Worm (Caenorhabditis elegans) whole organism, L4 larva: ENCODE data around the gene pas-6.

Experiments
- ama-1 ChIP-seq: fragments of 150-350 bp; optimal IDR thresholded peaks from 2 replicates; lab custom pipeline; 2014; ENCODE audit warnings: inconsistent platforms, mixed read lengths
- ceh-28 ChIP-seq: fragments of 150-350 bp; optimal IDR thresholded peaks from 2 replicates; lab custom pipeline; 2014; ENCODE audit warnings: missing biosample characterization, missing genetic modification reagents, missing genetic modification characterization
- dmd-6 ChIP-seq: fragments of 200-800 bp; sonication (Bioruptor generic); IDR thresholded peaks from 2 replicates; pipeline ENCODE4 v1.3.6; 2022; ENCODE audit warnings: missing genetic modification reagents, missing genetic modification characterization, missing compliant biosample characterization
- dpl-1 ChIP-seq: fragments of 150-350 bp; optimal IDR thresholded peaks from 2 replicates; lab custom pipeline; 2014; ENCODE audit warnings: missing biosample characterization, missing genetic modification reagents, missing genetic modification characterization
- fkh-10 ChIP-seq: fragments of 150-350 bp; optimal IDR thresholded peaks from 2 replicates; lab custom pipeline; 2014; ENCODE audit warnings: missing biosample characterization, missing genetic modification reagents, missing genetic modification characterization
- jun-1 ChIP-seq: fragments of 150-350 bp; optimal IDR thresholded peaks from 2 replicates; lab custom pipeline; 2014; ENCODE audit warnings: missing biosample characterization, missing genetic modification reagents, missing genetic modification characterization
- lim-7 ChIP-seq: fragments of 200-800 bp; sonication (Bioruptor generic); IDR thresholded peaks from 2 replicates; pipeline ENCODE4 v1.3.6; 2022; ENCODE audit warnings: missing genetic modification characterization, missing compliant biosample characterization
- mxl-2 ChIP-seq: fragments of 200-800 bp; sonication (Bioruptor generic); conservative IDR thresholded peaks from 2 replicates; pipeline ENCODE4 v1.3.6; 2022; ENCODE audit warnings: missing genetic modification reagents, missing genetic modification characterization, missing compliant biosample characterization
- nhr-6 ChIP-seq: fragments of 150-350 bp; optimal IDR thresholded peaks from 2 replicates; lab custom pipeline; 2014; ENCODE audit warnings: missing biosample characterization, missing genetic modification characterization
- nhr-77 ChIP-seq: fragments of 150-350 bp; optimal IDR thresholded peaks from 2 replicates; lab custom pipeline; 2014; ENCODE audit warnings: missing biosample characterization, missing genetic modification characterization
- spr-1 ChIP-seq: sonication (generic microtip); optimal IDR thresholded peaks from 2 replicates; lab custom pipeline; 2016; ENCODE audit warnings: mild to moderate bottlenecking, missing genetic modification characterization, missing compliant biosample characterization
- unc-39 ChIP-seq: sonication (generic microtip); optimal IDR thresholded peaks from 2 replicates; lab custom pipeline; 2017; ENCODE audit warnings: missing biosample characterization, missing genetic modification characterization
- zip-11 ChIP-seq: fragments of 200-800 bp; sonication (Bioruptor generic); IDR thresholded peaks from 2 replicates; pipeline ENCODE4 v1.3.6; 2022; ENCODE audit warnings: missing genetic modification characterization, missing compliant biosample characterization

- TF ChIP-seq nhr-77 (no peak), jun-1 (tag; lab: Kevin White, UChicago) (no peak), mxl-2 (GFP tag; lab: Robert Waterston, UW) (no peak), ama-1 (lab: Kevin White, UChicago) (no peak), spr-1 (no peak), nhr-6 (tag; lab: Kevin White, UChicago) (no peak), fkh-10 (GFP tag; lab: Kevin White, UChicago) (no peak), ceh-28 (tag; lab: Kevin White, UChicago) (no peak), unc-39 (tag; lab: Kevin White, UChicago) (no peak), dpl-1 (GFP tag; lab: Kevin White, UChicago) (no peak), zip-11 (no peak), dmd-6 (no peak), lim-7 (GFP tag; lab: Robert Waterston, UW) (no peak)
These were observed 37.2 kb upstream of the pas-6 start, which contains the start of gene M03E7.1 for ce11 chrV:5621390-5621789.
